Worm (Caenorhabditis elegans): ENCODE data around the gene mcm-2.

Gene mcm-2

ce11 chrII:12039039-12039438 is 32.6 kb upstream of the mcm-2 start, which contains the start of gene tpi-1:
tpi-1 (minus strand) TSS chrII:12039139.
- TF ChIP-seq sea-2 (GFP tag; optimal IDR thresholded peaks at IDR 0.05), result no peak
- no peak for TF ChIP-seq ceh-16 (tag; optimal IDR thresholded peaks at IDR 0.05)

ce11 chrII:12036516-12036915 is 30.1 kb upstream of the mcm-2 start, which contains the start of gene cyn-16:
cyn-16 (minus strand) TSS chrII:12036742.
- TF ChIP-seq R02D3.7 (tag; optimal IDR thresholded peaks at IDR 0.05) (no peak), nhr-237 (tag; optimal IDR thresholded peaks at IDR 0.05) (no peak), ceh-28 (tag; optimal IDR thresholded peaks at IDR 0.05) (peak; percentile 73), elt-1 (tag; optimal IDR thresholded peaks at IDR 0.05) (no peak), ama-1 (optimal IDR thresholded peaks at IDR 0.05) (peak; percentile 44), lin-39 (tag; optimal IDR thresholded peaks at IDR 0.05) (no peak)

- no peak for TF ChIP-seq elt-1 (tag; optimal IDR thresholded peaks at IDR 0.05)
- TF ChIP-seq nhr-76 (tag; optimal IDR thresholded peaks at IDR 0.05), result no peak
- no peak for TF ChIP-seq unc-62 (GFP tag; optimal IDR thresholded peaks at IDR 0.05)
- no peak for TF ChIP-seq eor-1 (tag; optimal IDR thresholded peaks at IDR 0.05)
- no peak for TF ChIP-seq fkh-10 (GFP tag; optimal IDR thresholded peaks at IDR 0.05)
- no peak for TF ChIP-seq lsy-12 (tag; optimal IDR thresholded peaks at IDR 0.05)
- TF ChIP-seq nhr-12 (tag; optimal IDR thresholded peaks at IDR 0.05), result no peak
- no peak for TF ChIP-seq nhr-28 (tag; optimal IDR thresholded peaks at IDR 0.05)
- TF ChIP-seq ceh-82 (tag; optimal IDR thresholded peaks at IDR 0.05), result no peak
- no peak for TF ChIP-seq zag-1 (tag; optimal IDR thresholded peaks at IDR 0.05)
- no peak for TF ChIP-seq lin-39 (tag; optimal IDR thresholded peaks at IDR 0.05)
- TF ChIP-seq lin-15B (tag; optimal IDR thresholded peaks at IDR 0.05), result no peak
- no peak for TF ChIP-seq nhr-67 (tag; optimal IDR thresholded peaks at IDR 0.05)
- no peak for TF ChIP-seq nhr-43 (tag; optimal IDR thresholded peaks at IDR 0.05; ENCODE audit: poor library complexity, severe bottlenecking)
- TF ChIP-seq nhr-11 (tag; optimal IDR thresholded peaks at IDR 0.05), result no peak
- TF ChIP-seq elt-3 (tag; optimal IDR thresholded peaks at IDR 0.05), result no peak
- TF ChIP-seq sea-2 (GFP tag; optimal IDR thresholded peaks at IDR 0.05), result no peak
- no peak for TF ChIP-seq mdl-1 (tag; optimal IDR thresholded peaks at IDR 0.05)
- no peak for TF ChIP-seq ztf-4 (tag; optimal IDR thresholded peaks at IDR 0.05)
- TF ChIP-seq nhr-23 (tag; optimal IDR thresholded peaks at IDR 0.05), result no peak
These were observed 29.6 kb upstream of the mcm-2 start for ce11 chrII:12036075-12036474.

ce11 chrII:12028707-12029106 is 22.3 kb upstream of the mcm-2 start:
- TF ChIP-seq sea-2 (GFP tag; optimal IDR thresholded peaks at IDR 0.05) (no peak), ceh-28 (tag; optimal IDR thresholded peaks at IDR 0.05) (peak; percentile 47)

DNA sequence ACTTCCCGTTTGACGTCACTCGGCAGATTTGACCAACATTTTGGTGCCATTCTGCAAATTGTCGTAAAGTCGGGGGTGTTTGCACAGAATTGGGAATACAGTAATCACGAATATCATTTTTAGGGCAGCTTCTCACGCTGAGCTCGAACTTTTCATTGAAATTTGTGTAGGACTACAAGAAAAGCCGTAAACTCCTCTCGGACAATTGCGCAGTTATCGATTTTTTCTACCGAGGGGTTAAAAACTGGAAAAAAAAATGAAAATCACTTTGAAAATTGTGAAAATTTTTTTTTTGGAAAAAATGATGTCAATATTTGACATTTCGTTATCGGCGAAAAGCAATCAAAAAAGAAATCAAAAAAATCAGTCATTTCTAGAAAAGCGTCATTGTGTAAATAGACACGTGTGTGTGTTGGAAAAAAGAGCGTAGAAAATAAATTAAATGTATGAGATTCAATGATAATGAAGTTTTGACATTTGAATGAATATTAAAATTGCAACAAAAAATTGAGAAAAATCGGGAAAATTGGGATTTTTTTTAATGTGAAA is 21.3 kb upstream of the mcm-2 start, which contains the start of gene Y17G7B.8:
Gene Y17G7B.8, minus strand, starts transcription at position 51 of the 549 bp plus-strand sequence.
- TF ChIP-seq ceh-28 (tag; optimal IDR thresholded peaks at IDR 0.05), result peak; percentile 10
- TF ChIP-seq elt-2 (tag; optimal IDR thresholded peaks at IDR 0.05), result peak; percentile 84
- TF ChIP-seq pqm-1 (tag; optimal IDR thresholded peaks at IDR 0.05), result peak; percentile 48
- peak; percentile 91 for TF ChIP-seq pha-4 (tag; optimal IDR thresholded peaks at IDR 0.05)
- no peak for TF ChIP-seq elt-3 (tag; optimal IDR thresholded peaks at IDR 0.05)

DNA sequence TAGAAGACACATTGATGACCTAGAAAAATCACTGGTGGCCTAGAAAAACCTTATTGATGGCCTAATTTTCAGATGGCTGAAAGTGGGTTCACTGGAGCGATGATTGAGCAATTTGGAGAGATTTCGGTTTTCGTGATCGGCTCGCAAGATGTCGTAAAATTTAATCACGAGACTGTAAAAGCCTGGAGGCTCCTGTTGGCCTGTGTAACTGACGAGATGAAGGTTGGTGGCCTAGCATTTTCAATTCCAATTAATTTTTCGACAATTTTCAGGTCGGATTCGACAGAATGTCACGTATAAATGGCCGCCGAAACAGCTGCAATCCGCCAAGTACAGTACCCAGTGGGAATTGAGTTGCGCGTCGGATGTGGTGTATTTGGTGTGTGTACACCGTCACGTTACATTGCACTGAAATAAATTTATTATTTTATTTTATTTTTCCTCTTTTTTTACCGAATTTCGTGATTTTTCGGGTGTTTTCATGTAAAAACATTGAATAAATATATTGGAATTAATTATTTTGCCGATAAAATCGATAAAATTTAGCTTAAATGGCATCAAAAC is 17.0 kb upstream of the mcm-2 start, which contains the start of gene Y17G7B.12:
Gene Y17G7B.12, plus strand, starts transcription at position 547 of the 564 bp plus-strand sequence.
- no peak for TF ChIP-seq nhr-25 (tag; optimal IDR thresholded peaks at IDR 0.05)
- TF ChIP-seq lin-39 (tag; optimal IDR thresholded peaks at IDR 0.05), result no peak
- TF ChIP-seq egl-27 (tag; optimal IDR thresholded peaks at IDR 0.05), result no peak
- no peak for TF ChIP-seq sea-2 (GFP tag; optimal IDR thresholded peaks at IDR 0.05)
- no peak for TF ChIP-seq nhr-11 (tag; optimal IDR thresholded peaks at IDR 0.05)
- no peak for TF ChIP-seq ama-1 (optimal IDR thresholded peaks at IDR 0.05)
- no peak for TF ChIP-seq snpc-4 (tag; optimal IDR thresholded peaks at IDR 0.05)
- no peak for TF ChIP-seq ceh-82 (tag; optimal IDR thresholded peaks at IDR 0.05)
- TF ChIP-seq tbx-2 (tag; optimal IDR thresholded peaks at IDR 0.05), result no peak
- TF ChIP-seq fkh-10 (GFP tag; optimal IDR thresholded peaks at IDR 0.05), result no peak
- TF ChIP-seq skn-1 (tag; optimal IDR thresholded peaks at IDR 0.05), result no peak
- no peak for TF ChIP-seq fkh-2 (tag; optimal IDR thresholded peaks at IDR 0.05)
- TF ChIP-seq nhr-43 (tag; optimal IDR thresholded peaks at IDR 0.05; ENCODE audit: poor library complexity, severe bottlenecking), result no peak
- peak; percentile 10 for TF ChIP-seq pha-4 (tag; optimal IDR thresholded peaks at IDR 0.05)
- peak; percentile 15 for TF ChIP-seq nfya-1 (tag; optimal IDR thresholded peaks at IDR 0.05; ENCODE audit: insufficient read depth)
- TF ChIP-seq elt-3 (tag; optimal IDR thresholded peaks at IDR 0.05), result no peak
- no peak for TF ChIP-seq ceh-16 (tag; optimal IDR thresholded peaks at IDR 0.05)
- no peak for TF ChIP-seq ztf-11 (tag; optimal IDR thresholded peaks at IDR 0.05)
- TF ChIP-seq mdl-1 (tag; optimal IDR thresholded peaks at IDR 0.05), result no peak
- peak; percentile 4 for TF ChIP-seq lin-15B (tag; optimal IDR thresholded peaks at IDR 0.05)
- TF ChIP-seq nhr-28 (tag; optimal IDR thresholded peaks at IDR 0.05), result no peak
- TF ChIP-seq elt-1 (tag; optimal IDR thresholded peaks at IDR 0.05), result no peak
- no peak for TF ChIP-seq nhr-12 (tag; optimal IDR thresholded peaks at IDR 0.05)
- no peak for TF ChIP-seq pqm-1 (tag; optimal IDR thresholded peaks at IDR 0.05)
- TF ChIP-seq hmg-11 (tag; optimal IDR thresholded peaks at IDR 0.05), result peak; percentile 34
